Worm (Caenorhabditis elegans) whole organism, young adult: ENCODE data around the gene K02C4.5.
A peak's percentile ranks its signal among the peaks of the same experiment; 100 is the strongest.

Experiments used
- B0336.3 ChIP-seq: fragments of 200-800 bp; sonication (Bioruptor generic); IDR thresholded peaks from 2 replicates; pipeline ENCODE4 v1.3.6; 2022; ENCODE audit warnings: missing genetic modification characterization, missing compliant biosample characterization
- D2030.7 ChIP-seq: fragments of 200-800 bp; sonication (Bioruptor generic); IDR thresholded peaks from 2 replicates; pipeline ENCODE4 v1.3.6; 2022; ENCODE audit warnings: missing genetic modification reagents, missing genetic modification characterization, missing compliant biosample characterization
- F23B12.7 ChIP-seq: sonication (generic microtip); optimal IDR thresholded peaks from 2 replicates; lab custom pipeline; 2017; ENCODE audit warnings: missing genetic modification characterization, mild to moderate bottlenecking, missing compliant biosample characterization, antibody characterized with exemption, moderate library complexity; ENCODE audit not compliant: insufficient read depth
- F33H1.4 ChIP-seq: fragments of 200-800 bp; sonication (Bioruptor generic); IDR thresholded peaks from 2 replicates; pipeline ENCODE4 v1.3.6; 2022; ENCODE audit warnings: missing genetic modification reagents, missing genetic modification characterization, missing compliant biosample characterization
- F39B2.1 ChIP-seq: fragments of 200-800 bp; sonication (Bioruptor generic); IDR thresholded peaks from 2 replicates; pipeline ENCODE4 v1.3.6; 2022; ENCODE audit warnings: missing genetic modification reagents, missing genetic modification characterization, missing compliant biosample characterization
- F49E8.2 ChIP-seq: sonication (generic microtip); optimal IDR thresholded peaks from 3 replicates; lab custom pipeline; 2017; ENCODE audit warnings: missing genetic modification characterization, mild to moderate bottlenecking, missing compliant biosample characterization, antibody characterized with exemption, moderate library complexity; ENCODE audit not compliant: insufficient read depth
- Y53F4B.3 ChIP-seq: fragments of 200-800 bp; sonication (Bioruptor generic); IDR thresholded peaks from 2 replicates; pipeline ENCODE4 v1.3.6; 2022; ENCODE audit warnings: missing genetic modification reagents, missing genetic modification characterization, missing compliant biosample characterization
- ZK185.1 ChIP-seq: sonication (generic microtip); optimal IDR thresholded peaks from 2 replicates; lab custom pipeline; 2016; ENCODE audit warnings: mild to moderate bottlenecking, missing genetic modification characterization, missing compliant biosample characterization; ENCODE audit not compliant: poor library complexity, severe bottlenecking
- ama-1 ChIP-seq, 3 experiments: fragments of 150-350 bp in 1 of 3; sonication (generic microtip) in 2 of 3; optimal IDR thresholded peaks; 2 replicates each; lab custom pipeline; 2014 to 2018; ENCODE audit warnings: missing biosample characterization in 2 of 3, missing genetic modification characterization in 2 of 3, missing genetic modification reagents in 2 of 3
- attf-6 ChIP-seq: fragments of 200-800 bp; sonication (Bioruptor generic); IDR thresholded peaks from 2 replicates; pipeline ENCODE4 v1.3.6; 2022; ENCODE audit warnings: missing genetic modification reagents, missing genetic modification characterization, missing compliant biosample characterization
- bed-1 ChIP-seq: fragments of 200-800 bp; sonication (Bioruptor generic); IDR thresholded peaks from 2 replicates; pipeline ENCODE4 v1.3.6; 2022; ENCODE audit warnings: missing genetic modification reagents, missing genetic modification characterization, missing compliant biosample characterization
- cebp-1 ChIP-seq, 2 experiments: fragments of 200-800 bp in 1 of 2; sonication (Bioruptor generic) in 1 of 2; sonication (generic microtip) in 1 of 2; IDR thresholded peaks in 1 of 2; optimal IDR thresholded peaks in 1 of 2; 2 replicates each; pipeline versions ENCODE4 v1.3.6 to Lab custom; 2017 to 2022; ENCODE audit warnings: missing compliant biosample characterization in 2 of 2, missing genetic modification characterization in 2 of 2, mild to moderate bottlenecking in 1 of 2, missing genetic modification reagents in 1 of 2, moderate library complexity in 1 of 2
- ceh-100 ChIP-seq: fragments of 200-800 bp; sonication (Bioruptor generic); IDR thresholded peaks from 2 replicates; pipeline ENCODE4 v1.3.6; 2022; ENCODE audit warnings: missing genetic modification reagents, missing genetic modification characterization, missing compliant biosample characterization
- ceh-58 ChIP-seq: fragments of 200-800 bp; sonication (Bioruptor generic); IDR thresholded peaks from 2 replicates; pipeline ENCODE4 v1.3.6; 2022; ENCODE audit warnings: missing genetic modification characterization, missing compliant biosample characterization
- chd-7 ChIP-seq: sonication (generic microtip); optimal IDR thresholded peaks from 2 replicates; lab custom pipeline; 2016; ENCODE audit warnings: mild to moderate bottlenecking, missing genetic modification characterization, moderate library complexity, missing compliant biosample characterization
- egl-44 ChIP-seq: fragments of 200-800 bp; sonication (Bioruptor generic); IDR thresholded peaks from 2 replicates; pipeline ENCODE4 v1.3.6; 2022; ENCODE audit warnings: missing genetic modification reagents, missing genetic modification characterization, missing compliant biosample characterization
- him-1 ChIP-seq: sonication (generic microtip); optimal IDR thresholded peaks from 2 replicates; lab custom pipeline; 2016; ENCODE audit warnings: missing genotype, missing genetic modification reagents, missing genetic modification characterization, missing compliant biosample characterization
- hmg-1.2 ChIP-seq: fragments of 200-800 bp; sonication (Bioruptor generic); IDR thresholded peaks from 2 replicates; pipeline ENCODE4 v1.3.6; 2022; ENCODE audit warnings: missing genetic modification reagents, missing genetic modification characterization, missing compliant biosample characterization
- hsf-1 ChIP-seq: fragments of 200-800 bp; sonication (Bioruptor generic); IDR thresholded peaks from 2 replicates; pipeline ENCODE4 v1.3.6; 2022; ENCODE audit warnings: missing genetic modification reagents, missing genetic modification characterization, missing compliant biosample characterization
- lin-26 ChIP-seq: fragments of 200-800 bp; sonication (Bioruptor generic); IDR thresholded peaks from 2 replicates; pipeline ENCODE4 v1.3.6; 2022; ENCODE audit warnings: missing genetic modification reagents, missing genetic modification characterization, missing compliant biosample characterization
- lin-40 ChIP-seq: sonication (generic microtip); optimal IDR thresholded peaks from 2 replicates; lab custom pipeline; 2016; ENCODE audit warnings: missing genetic modification characterization, mild to moderate bottlenecking, missing compliant biosample characterization, missing genotype, missing genetic modification reagents
- lir-1 ChIP-seq: fragments of 200-800 bp; sonication (Bioruptor generic); conservative IDR thresholded peaks from 2 replicates; pipeline ENCODE4 v1.3.6; 2022; ENCODE audit warnings: missing genetic modification reagents, missing genetic modification characterization, missing compliant biosample characterization
- lsl-1 ChIP-seq: fragments of 200-800 bp; sonication (Bioruptor generic); optimal IDR thresholded peaks from 2 replicates; lab custom pipeline; 2018; ENCODE audit warnings: mild to moderate bottlenecking, missing genetic modification characterization, moderate library complexity, missing compliant biosample characterization
- madf-10 ChIP-seq: sonication (generic microtip); optimal IDR thresholded peaks from 2 replicates; lab custom pipeline; 2016; ENCODE audit warnings: mild to moderate bottlenecking, missing genetic modification characterization, missing compliant biosample characterization
- madf-6 ChIP-seq: fragments of 200-800 bp; sonication (Bioruptor generic); IDR thresholded peaks from 2 replicates; pipeline ENCODE4 v1.3.6; 2022; ENCODE audit warnings: missing genetic modification reagents, missing genetic modification characterization, missing compliant biosample characterization
- mcd-1 ChIP-seq: fragments of 200-800 bp; sonication (Bioruptor generic); IDR thresholded peaks from 2 replicates; pipeline ENCODE4 v1.3.6; 2022; ENCODE audit warnings: missing genetic modification reagents, missing genetic modification characterization, missing compliant biosample characterization
- mes-4 ChIP-seq: sonication (generic microtip); optimal IDR thresholded peaks from 2 replicates; lab custom pipeline; 2016; ENCODE audit warnings: missing genotype, missing genetic modification characterization, missing compliant biosample characterization
- nhr-179 ChIP-seq: sonication (generic microtip); optimal IDR thresholded peaks from 2 replicates; lab custom pipeline; 2016; ENCODE audit warnings: mild to moderate bottlenecking, missing genetic modification characterization, missing compliant biosample characterization
- nhr-27 ChIP-seq: fragments of 200-800 bp; sonication (Bioruptor generic); optimal IDR thresholded peaks from 2 replicates; lab custom pipeline; 2018; ENCODE audit warnings: mild to moderate bottlenecking, missing genetic modification characterization, moderate library complexity, missing compliant biosample characterization
- nhr-80 ChIP-seq: sonication (generic microtip); optimal IDR thresholded peaks from 2 replicates; lab custom pipeline; 2016; ENCODE audit warnings: missing genetic modification characterization, missing compliant biosample characterization
- pbrm-1 ChIP-seq: fragments of 200-800 bp; sonication (Bioruptor generic); IDR thresholded peaks from 2 replicates; pipeline ENCODE4 v1.3.6; 2022; ENCODE audit warnings: missing genetic modification reagents, missing genetic modification characterization, missing compliant biosample characterization
- pha-4 ChIP-seq: fragments of 150-350 bp; sonication (generic microtip); optimal IDR thresholded peaks from 2 replicates; lab custom pipeline; 2014; ENCODE audit warnings: missing biosample characterization, missing genetic modification reagents, missing genetic modification characterization
- rcor-1 ChIP-seq: fragments of 200-800 bp; sonication (Bioruptor generic); IDR thresholded peaks from 2 replicates; pipeline ENCODE4 v1.3.6; 2022; ENCODE audit warnings: missing genetic modification reagents, missing genetic modification characterization, missing compliant biosample characterization
- rec-8 ChIP-seq, 2 experiments: sonication (generic microtip); optimal IDR thresholded peaks; 2 replicates each; lab custom pipeline; 2016; ENCODE audit warnings: mild to moderate bottlenecking in 2 of 2, missing genetic modification characterization in 2 of 2, missing genetic modification reagents in 2 of 2, missing genotype in 2 of 2, missing biosample characterization in 1 of 2, missing compliant biosample characterization in 1 of 2, moderate library complexity in 1 of 2
- rpc-1 ChIP-seq, 2 experiments: fragments of 150-350 bp in 1 of 2; sonication (generic microtip) in 1 of 2; optimal IDR thresholded peaks; 2 replicates each; lab custom pipeline; 2014 to 2018; ENCODE audit warnings: missing biosample characterization in 1 of 2, missing genetic modification characterization in 1 of 2, missing genetic modification reagents in 1 of 2, missing genotype in 1 of 2
- snpc-1.1 ChIP-seq: sonication (generic microtip); optimal IDR thresholded peaks from 2 replicates; lab custom pipeline; 2017; ENCODE audit warnings: missing genetic modification characterization, mild to moderate bottlenecking, missing compliant biosample characterization, antibody characterized with exemption, moderate library complexity, missing genotype, missing genetic modification reagents; ENCODE audit not compliant: insufficient read depth
- snpc-1.3 ChIP-seq: sonication (generic microtip); optimal IDR thresholded peaks from 2 replicates; lab custom pipeline; 2017; ENCODE audit warnings: missing genetic modification characterization, mild to moderate bottlenecking, missing compliant biosample characterization, antibody characterized with exemption, moderate library complexity, missing genotype, missing genetic modification reagents; ENCODE audit not compliant: insufficient read depth
- snpc-3.4 ChIP-seq: sonication (generic microtip); optimal IDR thresholded peaks from 2 replicates; lab custom pipeline; 2017; ENCODE audit warnings: missing genetic modification characterization, mild to moderate bottlenecking, missing compliant biosample characterization, antibody characterized with exemption, moderate library complexity, missing genotype, missing genetic modification reagents
- snpc-4 ChIP-seq, 5 experiments: fragments of 150-350 bp in 1 of 5; sonication (generic microtip) in 4 of 5; optimal IDR thresholded peaks; 2 replicates each; lab custom pipeline; 2014 to 2018; ENCODE audit warnings: missing genetic modification characterization in 5 of 5, missing biosample characterization in 3 of 5, antibody characterized with exemption in 2 of 5, mild to moderate bottlenecking in 2 of 5, missing compliant biosample characterization in 2 of 5, missing genotype in 2 of 5, moderate library complexity in 2 of 5, missing genetic modification reagents in 1 of 5
- tbp1 ChIP-seq: fragments of 200-800 bp; sonication (Bioruptor generic); optimal IDR thresholded peaks from 2 replicates; lab custom pipeline; 2018; ENCODE audit warnings: mild to moderate bottlenecking, missing genetic modification characterization, missing compliant biosample characterization
- unc-62 ChIP-seq: fragments of 150-350 bp; optimal IDR thresholded peaks from 2 replicates; lab custom pipeline; 2014; ENCODE audit warnings: missing biosample characterization, missing genetic modification reagents, missing genetic modification characterization
- xnd-1 ChIP-seq: sonication (generic microtip); optimal IDR thresholded peaks from 2 replicates; lab custom pipeline; 2016; ENCODE audit warnings: missing genotype, missing genetic modification reagents, missing genetic modification characterization, missing compliant biosample characterization
- ztf-18 ChIP-seq: sonication (generic microtip); optimal IDR thresholded peaks from 2 replicates; lab custom pipeline; 2016; ENCODE audit warnings: missing genotype, mild to moderate bottlenecking, missing genetic modification characterization, missing compliant biosample characterization
- ztf-6 ChIP-seq: fragments of 200-800 bp; sonication (Bioruptor generic); IDR thresholded peaks from 2 replicates; pipeline ENCODE4 v1.3.6; 2022; ENCODE audit warnings: missing genetic modification reagents, missing genetic modification characterization, missing compliant biosample characterization

K02C4.5 gene

ce11 chrII:8091528-8091927, 13.3 kb downstream of the K02C4.5 start:
- TF ChIP-seq him-1 (tag; lab: Kevin White, UChicago) (peak; percentile 89), chd-7 (tag; lab: Kevin White, UChicago) (peak; percentile 26), ztf-6 (GFP tag; lab: Robert Waterston, UW) (no peak), lir-1 (GFP tag; lab: Robert Waterston, UW) (0 out of 2 replicates have a peak, but pooled peaks have one; percentile 6), rcor-1 (peak; percentile 78), ZK185.1 (tag; lab: Kevin White, UChicago) (peak; percentile 45), unc-62 (no peak), tbp1 (GFP tag; lab: Kevin White, UChicago) (peak; percentile 77), nhr-27 (no peak), F33H1.4 (GFP tag; lab: Robert Waterston, UW) (peak; percentile 39; the same call in 1 of the 2 replicates), Y53F4B.3 (GFP tag; lab: Robert Waterston, UW) (no peak), nhr-80 (tag; lab: Kevin White, UChicago) (peak; percentile 30), F39B2.1 (GFP tag; lab: Robert Waterston, UW) (0 out of 2 replicates have a peak, but pooled peaks have one; percentile 38), snpc-1.1 (peak; percentile 95), snpc-1.3 (tag; lab: Kevin White, UChicago) (peak; percentile 81), F49E8.2 (tag; lab: Kevin White, UChicago) (peak; percentile 25), bed-1 (GFP tag; lab: Robert Waterston, UW) (no peak), ztf-18 (tag; lab: Kevin White, UChicago) (peak; percentile 80), lin-40 (tag; lab: Kevin White, UChicago) (peak; percentile 26), nhr-179 (no peak), cebp-1 (GFP tag; IDR thresholded peaks at IDR 0.05; lab: Robert Waterston, UW) (peak; percentile 54; the same call in 1 of the 2 replicates), cebp-1 (tag; optimal IDR thresholded peaks at IDR 0.05; lab: Kevin White, UChicago) (peak; percentile 93), rpc-1 (optimal IDR thresholded peaks at IDR 0.05; lab: Kevin White, UChicago) (no peak), rpc-1 (tag; optimal IDR thresholded peaks at IDR 0.05; lab: Kevin White, UChicago) (peak; percentile 7), ceh-100 (GFP tag; lab: Robert Waterston, UW) (peak; percentile 37; the same call in 1 of the 2 replicates), pbrm-1 (GFP tag; lab: Robert Waterston, UW) (peak; percentile 83), lin-26 (GFP tag; lab: Robert Waterston, UW) (peak; percentile 60; the same call in 1 of the 2 replicates), mes-4 (no peak), ceh-58 (GFP tag; lab: Robert Waterston, UW) (no peak), hmg-1.2 (GFP tag; lab: Robert Waterston, UW) (peak; percentile 57), snpc-3.4 (tag; lab: Kevin White, UChicago) (peak; percentile 82), snpc-4 (GFP tag; optimal IDR thresholded peaks at IDR 0.05; lab: Kevin White, UChicago) (peak; percentile 95), snpc-4 (tag; optimal IDR thresholded peaks at IDR 0.05; lab: Kevin White, UChicago) (peak; percentile 96 to 99 (median 98)), egl-44 (GFP tag; lab: Robert Waterston, UW) (0 out of 2 replicates have a peak, but pooled peaks have one; percentile 35), madf-6 (GFP tag; lab: Robert Waterston, UW) (peak; percentile 78), hsf-1 (0 out of 2 replicates have a peak, but pooled peaks have one; percentile 30), attf-6 (GFP tag; lab: Robert Waterston, UW) (peak; percentile 55; the same call in 1 of the 2 replicates), pha-4 (tag; lab: Kevin White, UChicago) (peak; percentile 10), lsl-1 (GFP tag; lab: Kevin White, UChicago) (peak; percentile 56), ama-1 (optimal IDR thresholded peaks at IDR 0.05; lab: Kevin White, UChicago) (peak; percentile 29), ama-1 (GFP tag; optimal IDR thresholded peaks at IDR 0.05; lab: Kevin White, UChicago) (peak in 1 of 2 experiments; percentile 23), D2030.7 (GFP tag; lab: Robert Waterston, UW) (peak; percentile 74), rec-8 (tag; optimal IDR thresholded peaks at IDR 0.05; lab: Kevin White, UChicago) (no peak), B0336.3 (GFP tag; lab: Robert Waterston, UW) (no peak; the same call in 1 of the 2 replicates), F23B12.7 (tag; lab: Kevin White, UChicago) (peak; percentile 77), xnd-1 (peak; percentile 8), madf-10 (tag; lab: Kevin White, UChicago) (peak; percentile 4), mcd-1 (GFP tag; lab: Robert Waterston, UW) (peak; percentile 79)
